Worm (Caenorhabditis elegans): ENCODE data around the gene fbxa-113.

DNA sequence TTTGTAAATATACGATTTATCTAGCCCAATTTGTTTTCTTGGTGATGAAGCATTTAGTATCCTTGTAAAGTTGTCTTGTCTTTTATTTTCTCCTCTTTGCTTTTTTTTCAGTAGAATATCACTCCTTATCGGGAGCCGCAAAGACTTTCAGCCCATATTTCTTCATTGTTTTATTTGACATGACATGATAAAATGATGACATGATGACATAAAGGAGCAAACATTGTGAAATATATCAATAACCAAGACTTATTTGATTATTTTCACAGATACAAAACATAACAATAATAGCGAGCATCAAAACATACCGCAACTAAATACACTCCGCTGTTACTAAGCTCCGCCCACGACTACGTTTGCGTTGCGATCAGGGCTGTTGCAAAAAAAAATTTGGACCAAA lies 37.4 kb upstream of the fbxa-113 start:
- no peak for TF ChIP-seq him-1 (tag; optimal IDR thresholded peaks at IDR 0.05)
- no peak for TF ChIP-seq W03F9.2 (tag; optimal IDR thresholded peaks at IDR 0.05)
- TF ChIP-seq dao-5 (tag; optimal IDR thresholded peaks at IDR 0.05): no peak
